Worm (Caenorhabditis elegans): Measurements from ENCODE around the gene sgca-1.

sgca-1 gene

DNA sequence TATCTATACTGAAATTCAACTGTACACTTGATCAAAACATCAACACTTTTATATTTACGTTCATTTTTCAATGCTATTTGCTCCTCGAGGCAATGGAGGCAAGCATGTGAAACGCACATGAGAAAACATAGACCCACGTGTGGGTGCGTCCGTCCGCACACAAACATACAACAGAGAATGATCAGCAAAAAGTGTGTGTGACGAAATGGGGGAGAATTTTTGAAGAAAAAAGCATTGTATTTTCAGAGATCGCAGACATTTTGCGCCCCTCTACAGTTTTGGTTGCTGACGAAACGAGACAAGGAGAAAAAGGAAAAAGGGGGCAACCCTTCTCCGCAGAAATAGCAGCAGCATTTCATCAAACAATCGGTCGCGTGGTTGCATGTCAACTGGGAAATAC is 39.2 kb downstream of the sgca-1 start (continued):
- TF ChIP-seq ceh-82 (tag; optimal IDR thresholded peaks at IDR 0.05): peak; percentile 40 to 65 (median 57)
- peak; percentile 41 to 86 for TF ChIP-seq lin-35 (GFP tag; optimal IDR thresholded peaks at IDR 0.05)
- no peak for TF ChIP-seq pax-3 (tag; optimal IDR thresholded peaks at IDR 0.05)
- no peak for TF ChIP-seq C34B4.2 (tag; optimal IDR thresholded peaks at IDR 0.05)
- peak; percentile 98 for TF ChIP-seq nhr-71 (tag; optimal IDR thresholded peaks at IDR 0.05)
- TF ChIP-seq nhr-11 (tag; optimal IDR thresholded peaks at IDR 0.05): peak; percentile 14
- no peak for TF ChIP-seq ceh-90 (tag; optimal IDR thresholded peaks at IDR 0.05)
- peak; percentile 93 for TF ChIP-seq tbx-2 (tag; optimal IDR thresholded peaks at IDR 0.05)
- no peak for TF ChIP-seq ets-5 (GFP tag; IDR thresholded peaks at IDR 0.05)
- TF ChIP-seq nhr-90 (tag; optimal IDR thresholded peaks at IDR 0.05; ENCODE audit: poor library complexity): peak; percentile 93
- TF ChIP-seq nhr-76 (tag; optimal IDR thresholded peaks at IDR 0.05): peak; percentile 53
- peak; percentile 20 for TF ChIP-seq nhr-28 (tag; optimal IDR thresholded peaks at IDR 0.05)
- peak; percentile 85 for TF ChIP-seq grh-1 (GFP tag; IDR thresholded peaks at IDR 0.05)
- peak; percentile 98 for TF ChIP-seq lin-14 (GFP tag; optimal IDR thresholded peaks at IDR 0.05)
- TF ChIP-seq lin-39 (tag; optimal IDR thresholded peaks at IDR 0.05): no peak
- no peak for TF ChIP-seq hlh-4 (tag; optimal IDR thresholded peaks at IDR 0.05)
- peak; percentile 2 for TF ChIP-seq fkh-8 (tag; optimal IDR thresholded peaks at IDR 0.05)
- peak; percentile 89 for TF ChIP-seq irx-1 (tag; optimal IDR thresholded peaks at IDR 0.05)
- no peak for TF ChIP-seq alr-1 (tag; optimal IDR thresholded peaks at IDR 0.05; ENCODE audit: borderline replicate concordance)
- TF ChIP-seq rnt-1 (tag; optimal IDR thresholded peaks at IDR 0.05): peak; percentile 86
- peak; percentile 73 for TF ChIP-seq hpl-2 (GFP tag; optimal IDR thresholded peaks at IDR 0.05)
- no peak for TF ChIP-seq unc-62 (GFP tag; optimal IDR thresholded peaks at IDR 0.05)
- no peak for TF ChIP-seq lin-15B (tag; optimal IDR thresholded peaks at IDR 0.05)
- TF ChIP-seq ztf-4 (tag; optimal IDR thresholded peaks at IDR 0.05): peak; percentile 72
- peak; percentile 42 for TF ChIP-seq fkh-10 (GFP tag; optimal IDR thresholded peaks at IDR 0.05)
- TF ChIP-seq pqm-1 (tag; optimal IDR thresholded peaks at IDR 0.05): no peak
- TF ChIP-seq mdl-1 (tag; optimal IDR thresholded peaks at IDR 0.05): peak in 1 of 2 experiments; percentile 99
- peak; percentile 91 for TF ChIP-seq blmp-1 (tag; optimal IDR thresholded peaks at IDR 0.05)
- TF ChIP-seq snu-23 (GFP tag; optimal IDR thresholded peaks at IDR 0.05): peak; percentile 94
- TF ChIP-seq swsn-7 (tag; optimal IDR thresholded peaks at IDR 0.05): peak; percentile 90
- TF ChIP-seq dpl-1 (GFP tag; optimal IDR thresholded peaks at IDR 0.05): peak; percentile 37 to 60 (median 58)
- peak; percentile 71 for TF ChIP-seq sup-37 (GFP tag; optimal IDR thresholded peaks at IDR 0.05)

DNA sequence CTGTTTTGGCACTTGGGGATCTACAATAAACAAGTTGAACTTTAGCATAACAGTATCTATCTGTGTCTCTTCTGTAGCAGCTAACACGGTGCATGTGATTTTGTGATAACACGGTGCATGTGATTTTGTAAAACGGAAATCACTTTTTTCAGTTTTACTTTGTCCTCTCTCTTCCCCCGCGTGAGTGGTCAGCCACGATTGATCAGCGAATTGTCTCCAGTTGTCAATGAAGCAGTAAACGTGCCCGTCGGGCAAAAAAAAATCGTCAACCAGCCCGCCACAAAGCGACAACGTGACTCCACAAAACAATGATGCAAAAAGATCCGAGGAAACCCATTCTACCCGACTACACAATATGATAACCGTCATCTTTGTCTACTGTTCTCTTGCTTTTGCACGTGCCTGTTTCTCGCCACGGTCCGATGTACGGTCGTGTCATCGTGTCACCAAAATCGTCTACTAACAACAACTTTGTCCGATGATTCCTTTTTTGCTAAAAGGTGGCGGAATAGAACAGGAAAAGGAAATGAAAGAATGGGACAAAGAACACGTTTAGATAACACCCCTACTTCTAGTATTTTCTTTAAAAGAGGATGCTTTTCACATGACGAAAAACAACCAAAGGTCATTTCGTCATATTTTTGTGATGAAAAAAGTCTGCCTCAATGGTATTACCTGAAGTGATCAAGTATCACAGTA is 40.1 kb downstream of the sgca-1 start:
- peak; percentile 31 to 43 for TF ChIP-seq lsy-2 (tag; optimal IDR thresholded peaks at IDR 0.05)
- peak; percentile 85 for TF ChIP-seq ztf-4 (tag; optimal IDR thresholded peaks at IDR 0.05)
- no peak for TF ChIP-seq alr-1 (tag; optimal IDR thresholded peaks at IDR 0.05; ENCODE audit: borderline replicate concordance)
- no peak for TF ChIP-seq nhr-76 (tag; optimal IDR thresholded peaks at IDR 0.05)
- TF ChIP-seq C34B4.2 (tag; optimal IDR thresholded peaks at IDR 0.05): no peak
- TF ChIP-seq nhr-84 (tag; optimal IDR thresholded peaks at IDR 0.05): no peak
- TF ChIP-seq hlh-4 (tag; optimal IDR thresholded peaks at IDR 0.05): no peak
- no peak for TF ChIP-seq C04F5.9 (tag; optimal IDR thresholded peaks at IDR 0.05)
- no peak for TF ChIP-seq nhr-237 (tag; optimal IDR thresholded peaks at IDR 0.05)
- peak; percentile 2 for TF ChIP-seq hpl-2 (GFP tag; optimal IDR thresholded peaks at IDR 0.05)
- TF ChIP-seq ceh-8 (GFP tag; optimal IDR thresholded peaks at IDR 0.05): no peak
- no peak for TF ChIP-seq jun-1 (tag; optimal IDR thresholded peaks at IDR 0.05)
- TF ChIP-seq fkh-4 (tag; optimal IDR thresholded peaks at IDR 0.05; ENCODE audit: borderline replicate concordance): no peak
- TF ChIP-seq fos-1 (tag; optimal IDR thresholded peaks at IDR 0.05): no peak
- TF ChIP-seq lin-35 (GFP tag; optimal IDR thresholded peaks at IDR 0.05): peak in 1 of 2 experiments; percentile 76
- TF ChIP-seq F16B12.6 (tag; optimal IDR thresholded peaks at IDR 0.05): no peak
- TF ChIP-seq sptf-1 (tag; optimal IDR thresholded peaks at IDR 0.05): no peak
- peak; percentile 60 for TF ChIP-seq lin-13 (GFP tag; optimal IDR thresholded peaks at IDR 0.05)
- TF ChIP-seq vab-15 (tag; optimal IDR thresholded peaks at IDR 0.05): peak; percentile 25
- peak; percentile 75 for TF ChIP-seq nhr-90 (tag; optimal IDR thresholded peaks at IDR 0.05; ENCODE audit: poor library complexity)
- peak; percentile 95 for TF ChIP-seq nhr-71 (tag; optimal IDR thresholded peaks at IDR 0.05)
- peak; percentile 96 for TF ChIP-seq nhr-85 (tag)
- TF ChIP-seq lin-39 (tag; optimal IDR thresholded peaks at IDR 0.05): no peak
- peak; percentile 72 for TF ChIP-seq nhr-47 (tag; optimal IDR thresholded peaks at IDR 0.05)
- TF ChIP-seq unc-86 (tag; optimal IDR thresholded peaks at IDR 0.05): no peak
- TF ChIP-seq unc-62 (GFP tag; optimal IDR thresholded peaks at IDR 0.05): no peak
- TF ChIP-seq isw-1 (GFP tag; IDR thresholded peaks at IDR 0.05): no peak
- peak; percentile 76 for TF ChIP-seq snu-23 (GFP tag; optimal IDR thresholded peaks at IDR 0.05)
- TF ChIP-seq mab-9 (GFP tag; IDR thresholded peaks at IDR 0.05): 0 out of 2 replicates have a peak, but pooled peaks have one; percentile 18
- peak; percentile 8 for TF ChIP-seq swsn-7 (tag; optimal IDR thresholded peaks at IDR 0.05)

Measured in whole organism, L1 larva.